Worm (Caenorhabditis elegans) whole organism, mixed stage, embryonic: ENCODE results near the gene srj-6.

Experiments used
- bed-3 ChIP-seq: fragments of 200-800 bp; sonication (Bioruptor generic); optimal IDR thresholded peaks from 3 replicates; lab custom pipeline; 2018; ENCODE audit warnings: mild to moderate bottlenecking, missing genetic modification characterization, moderate library complexity, missing compliant biosample characterization
- blmp-1 ChIP-seq: fragments of 150-350 bp; optimal IDR thresholded peaks from 2 replicates; lab custom pipeline; 2014; ENCODE audit warnings: missing biosample characterization, missing genetic modification characterization
- ceh-39 ChIP-seq: fragments of 150-350 bp; optimal IDR thresholded peaks from 2 replicates; lab custom pipeline; 2014; ENCODE audit warnings: missing biosample characterization, missing genetic modification characterization
- ceh-43 ChIP-seq: fragments of 200-800 bp; sonication (Bioruptor generic); optimal IDR thresholded peaks from 2 replicates; lab custom pipeline; 2018; ENCODE audit warnings: mild to moderate bottlenecking, missing genetic modification characterization, moderate library complexity, missing compliant biosample characterization
- ceh-83 ChIP-seq: fragments of 200-800 bp; sonication (Bioruptor generic); optimal IDR thresholded peaks from 2 replicates; lab custom pipeline; 2018; ENCODE audit warnings: mild to moderate bottlenecking, missing genetic modification characterization, missing compliant biosample characterization
- ces-1 ChIP-seq: fragments of 150-350 bp; optimal IDR thresholded peaks from 2 replicates; lab custom pipeline; 2014; ENCODE audit warnings: missing biosample characterization, missing genetic modification reagents, missing genetic modification characterization
- cnd-1 ChIP-seq: fragments of 200-800 bp; sonication (Bioruptor generic); optimal IDR thresholded peaks from 2 replicates; lab custom pipeline; 2018; ENCODE audit warnings: mild to moderate bottlenecking, missing genetic modification characterization, missing compliant biosample characterization
- drap-1 ChIP-seq: fragments of 200-800 bp; sonication (Bioruptor generic); optimal IDR thresholded peaks from 3 replicates; lab custom pipeline; 2018; ENCODE audit warnings: mild to moderate bottlenecking, missing genetic modification characterization, missing compliant biosample characterization
- elt-1 ChIP-seq: sonication (generic microtip); optimal IDR thresholded peaks from 2 replicates; lab custom pipeline; 2017; ENCODE audit warnings: missing genetic modification characterization, mild to moderate bottlenecking, missing compliant biosample characterization, antibody characterized with exemption, moderate library complexity, borderline replicate concordance; ENCODE audit not compliant: insufficient read depth
- elt-3 ChIP-seq: fragments of 150-350 bp; optimal IDR thresholded peaks from 2 replicates; lab custom pipeline; 2014; ENCODE audit warnings: missing biosample characterization, missing genetic modification characterization
- flh-1 ChIP-seq: fragments of 200-800 bp; sonication (Bioruptor generic); optimal IDR thresholded peaks from 2 replicates; lab custom pipeline; 2018; ENCODE audit warnings: mild to moderate bottlenecking, missing genetic modification characterization, moderate library complexity, missing compliant biosample characterization
- ham-2 ChIP-seq: fragments of 200-800 bp; sonication (Bioruptor generic); optimal IDR thresholded peaks from 2 replicates; lab custom pipeline; 2018; ENCODE audit warnings: mild to moderate bottlenecking, missing genetic modification characterization, missing compliant biosample characterization
- hlh-1 ChIP-seq: fragments of 150-350 bp; optimal IDR thresholded peaks from 2 replicates; lab custom pipeline; 2014; ENCODE audit warnings: missing biosample characterization, missing genetic modification reagents, missing genetic modification characterization
- lin-13 ChIP-seq: fragments of 150-350 bp; optimal IDR thresholded peaks from 2 replicates; lab custom pipeline; 2014; ENCODE audit warnings: missing biosample characterization, missing genetic modification characterization
- lsy-2 ChIP-seq: fragments of 150-350 bp; optimal IDR thresholded peaks from 2 replicates; lab custom pipeline; 2014; ENCODE audit warnings: missing biosample characterization, missing genetic modification characterization
- mab-5 ChIP-seq: fragments of 150-350 bp; optimal IDR thresholded peaks from 2 replicates; lab custom pipeline; 2014; ENCODE audit warnings: missing biosample characterization, missing genetic modification characterization
- mep-1 ChIP-seq: fragments of 150-350 bp; optimal IDR thresholded peaks from 2 replicates; lab custom pipeline; 2017; ENCODE audit warnings: missing biosample characterization, missing genetic modification reagents, missing genetic modification characterization, inconsistent platforms
- mls-2 ChIP-seq: sonication (generic microtip); optimal IDR thresholded peaks from 2 replicates; lab custom pipeline; 2016; ENCODE audit warnings: mild to moderate bottlenecking, missing genetic modification characterization, moderate library complexity, missing compliant biosample characterization
- nhr-12 ChIP-seq: fragments of 150-350 bp; optimal IDR thresholded peaks from 2 replicates; lab custom pipeline; 2014; ENCODE audit warnings: missing biosample characterization, missing genetic modification characterization
- nhr-2 ChIP-seq: fragments of 150-350 bp; optimal IDR thresholded peaks from 2 replicates; lab custom pipeline; 2014; ENCODE audit warnings: missing biosample characterization, missing genetic modification characterization
- nhr-237 ChIP-seq: fragments of 150-350 bp; optimal IDR thresholded peaks from 2 replicates; lab custom pipeline; 2014; ENCODE audit warnings: missing biosample characterization, missing genetic modification characterization
- nhr-28 ChIP-seq: fragments of 150-350 bp; optimal IDR thresholded peaks from 2 replicates; lab custom pipeline; 2014; ENCODE audit warnings: missing biosample characterization, missing genetic modification characterization
- nhr-76 ChIP-seq: sonication (generic microtip); optimal IDR thresholded peaks from 2 replicates; lab custom pipeline; 2017; ENCODE audit warnings: missing biosample characterization, missing genetic modification characterization
- pha-4 ChIP-seq: fragments of 150-350 bp; optimal IDR thresholded peaks from 2 replicates; lab custom pipeline; 2018; ENCODE audit warnings: missing biosample characterization, missing genetic modification reagents, missing genetic modification characterization
- sem-2 ChIP-seq: fragments of 200-800 bp; sonication (Bioruptor generic); optimal IDR thresholded peaks from 2 replicates; lab custom pipeline; 2018; ENCODE audit warnings: mild to moderate bottlenecking, missing genetic modification characterization, missing compliant biosample characterization
- snpc-4 ChIP-seq: fragments of 150-350 bp; optimal IDR thresholded peaks from 2 replicates; lab custom pipeline; 2014; ENCODE audit warnings: missing biosample characterization, missing genetic modification characterization
- tbx-8 ChIP-seq: fragments of 200-800 bp; sonication (Bioruptor generic); optimal IDR thresholded peaks from 2 replicates; lab custom pipeline; 2018; ENCODE audit warnings: mild to moderate bottlenecking, missing genetic modification characterization, moderate library complexity, missing compliant biosample characterization
- unc-120 ChIP-seq: sonication (generic microtip); optimal IDR thresholded peaks from 2 replicates; lab custom pipeline; 2017; ENCODE audit warnings: missing genetic modification characterization, missing compliant biosample characterization; ENCODE audit not compliant: poor library complexity, severe bottlenecking
- unc-62 ChIP-seq: fragments of 150-350 bp; optimal IDR thresholded peaks from 2 replicates; lab custom pipeline; 2014; ENCODE audit warnings: missing biosample characterization, missing genetic modification reagents, missing genetic modification characterization
- zip-8 ChIP-seq: fragments of 150-350 bp; optimal IDR thresholded peaks from 2 replicates; lab custom pipeline; 2014; ENCODE audit warnings: missing biosample characterization, missing genetic modification characterization
- ztf-11 ChIP-seq: fragments of 150-350 bp; optimal IDR thresholded peaks from 2 replicates; lab custom pipeline; 2014; ENCODE audit warnings: missing biosample characterization, missing genetic modification characterization

The srj-6 gene

ce11 chrV:635630-636029 lies 18.7 kb downstream of the srj-6 start:
- no peak for TF ChIP-seq pha-4 (tag; lab: Kevin White, UChicago)
- no peak for TF ChIP-seq hlh-1 (tag; lab: Kevin White, UChicago)
- no peak for TF ChIP-seq nhr-237 (tag; lab: Kevin White, UChicago)
- no peak for TF ChIP-seq lin-13
- no peak for TF ChIP-seq flh-1 (GFP tag; lab: Kevin White, UChicago)
- no peak for TF ChIP-seq mep-1 (tag; lab: Kevin White, UChicago)
- TF ChIP-seq ztf-11: no peak
- no peak for TF ChIP-seq cnd-1 (tag; lab: Kevin White, UChicago)
- TF ChIP-seq mab-5 (tag; lab: Kevin White, UChicago): no peak
- TF ChIP-seq ceh-39 (tag; lab: Kevin White, UChicago): no peak
- no peak for TF ChIP-seq ceh-43 (GFP tag; lab: Kevin White, UChicago)
- no peak for TF ChIP-seq blmp-1 (tag; lab: Kevin White, UChicago)
- TF ChIP-seq drap-1: no peak
- no peak for TF ChIP-seq unc-62 (GFP tag; lab: Kevin White, UChicago)
- TF ChIP-seq ham-2: no peak
- TF ChIP-seq nhr-76 (tag; lab: Kevin White, UChicago): no peak
- TF ChIP-seq, all 35 proteins: peak for 0

ce11 chrV:634855-635254 lies 19.4 kb downstream of the srj-6 start, which contains the start of gene F48G7.10:
F48G7.10 (minus strand) TSS chrV:634955.
- TF ChIP-seq hlh-1 (tag; lab: Kevin White, UChicago) (no peak), nhr-28 (tag; lab: Kevin White, UChicago) (no peak)

- no peak for TF ChIP-seq ceh-39 (tag; lab: Kevin White, UChicago)
- no peak for TF ChIP-seq ceh-83 (GFP tag; lab: Kevin White, UChicago)
- TF ChIP-seq hlh-1 (tag; lab: Kevin White, UChicago): no peak
- TF ChIP-seq nhr-12 (tag; lab: Kevin White, UChicago): no peak
- TF ChIP-seq ham-2: no peak
- no peak for TF ChIP-seq mep-1 (tag; lab: Kevin White, UChicago)
- TF ChIP-seq sem-2: no peak
- TF ChIP-seq snpc-4 (tag; lab: Kevin White, UChicago): no peak
- TF ChIP-seq tbx-8: no peak
- no peak for TF ChIP-seq lsy-2
- no peak for TF ChIP-seq blmp-1 (tag; lab: Kevin White, UChicago)
- no peak for TF ChIP-seq lin-13
- TF ChIP-seq mls-2 (tag; lab: Kevin White, UChicago): no peak
Measured at ce11 chrV:631832-632231, 22.5 kb downstream of the srj-6 start.

- TF ChIP-seq flh-1 (GFP tag; lab: Kevin White, UChicago): no peak
- TF ChIP-seq ceh-43 (GFP tag; lab: Kevin White, UChicago): no peak
- TF ChIP-seq ztf-11: no peak
- TF ChIP-seq zip-8 (tag; lab: Kevin White, UChicago): no peak
- TF ChIP-seq nhr-237 (tag; lab: Kevin White, UChicago): no peak
- TF ChIP-seq sem-2: no peak
- TF ChIP-seq unc-62 (GFP tag; lab: Kevin White, UChicago): no peak
- no peak for TF ChIP-seq elt-3 (tag; lab: Kevin White, UChicago)
- no peak for TF ChIP-seq mab-5 (tag; lab: Kevin White, UChicago)
- TF ChIP-seq mep-1 (tag; lab: Kevin White, UChicago): no peak
- no peak for TF ChIP-seq lsy-2
- TF ChIP-seq mls-2 (tag; lab: Kevin White, UChicago): no peak
- no peak for TF ChIP-seq nhr-28 (tag; lab: Kevin White, UChicago)
- no peak for TF ChIP-seq tbx-8
- TF ChIP-seq pha-4 (tag; lab: Kevin White, UChicago): no peak
- TF ChIP-seq ces-1: no peak
- no peak for TF ChIP-seq nhr-2 (tag; lab: Kevin White, UChicago)
- TF ChIP-seq unc-120 (tag; lab: Kevin White, UChicago): no peak
Measured at ce11 chrV:628527-628926, 25.8 kb downstream of the srj-6 start, which contains the start of gene F48G7.9. F48G7.9 (minus strand) TSS chrV:628627.

ce11 chrV:627585-627984 lies 26.7 kb downstream of the srj-6 start, which contains the start of gene F48G7.8:
F48G7.8 (minus strand) TSS chrV:627685.
- no peak for TF ChIP-seq unc-120 (tag; lab: Kevin White, UChicago)

ce11 chrV:626321-626720 lies 28.0 kb downstream of the srj-6 start, which contains the start of gene F48G7.7:
F48G7.7 (minus strand) TSS chrV:626421.
- no peak for TF ChIP-seq hlh-1 (tag; lab: Kevin White, UChicago)
- TF ChIP-seq sem-2: no peak
- no peak for TF ChIP-seq cnd-1 (tag; lab: Kevin White, UChicago)
- no peak for TF ChIP-seq unc-120 (tag; lab: Kevin White, UChicago)
- TF ChIP-seq ceh-83 (GFP tag; lab: Kevin White, UChicago): no peak
- no peak for TF ChIP-seq nhr-2 (tag; lab: Kevin White, UChicago)
- no peak for TF ChIP-seq lsy-2
- TF ChIP-seq blmp-1 (tag; lab: Kevin White, UChicago): no peak
- TF ChIP-seq ham-2: no peak
- no peak for TF ChIP-seq bed-3 (GFP tag; lab: Kevin White, UChicago)
- TF ChIP-seq elt-3 (tag; lab: Kevin White, UChicago): no peak
- no peak for TF ChIP-seq pha-4 (tag; lab: Kevin White, UChicago)
- no peak for TF ChIP-seq tbx-8
- TF ChIP-seq drap-1: no peak
- no peak for TF ChIP-seq snpc-4 (tag; lab: Kevin White, UChicago)
- TF ChIP-seq nhr-237 (tag; lab: Kevin White, UChicago): no peak
- no peak for TF ChIP-seq unc-62 (GFP tag; lab: Kevin White, UChicago)
- TF ChIP-seq elt-1 (tag; lab: Kevin White, UChicago): no peak
- no peak for TF ChIP-seq ceh-39 (tag; lab: Kevin White, UChicago)
